Fruit fly (Drosophila melanogaster) whole organism, embryonic: ENCODE results near the gene DAAM.

Source experiments
- Bgb ChIP-seq: fragments of 200-800 bp; sonication (Bioruptor generic); IDR thresholded peaks from 2 replicates; pipeline ENCODE4 v1.3.6; 2022; ENCODE audit warnings: missing biosample characterization, missing genetic modification characterization; ENCODE audit not compliant: partially characterized antibody
- Blimp-1 ChIP-seq: fragments of 200-800 bp; sonication (Bioruptor generic); optimal IDR thresholded peaks from 3 replicates; lab custom pipeline; 2018; ENCODE audit warnings: missing biosample characterization, missing genetic modification characterization, mild to moderate bottlenecking, moderate library complexity, missing genetic modification reagents
- BtbVII ChIP-seq: fragments of 200-800 bp; sonication (Bioruptor generic); optimal IDR thresholded peaks from 3 replicates; lab custom pipeline; 2017; ENCODE audit warnings: missing biosample characterization, mild to moderate bottlenecking, missing genetic modification characterization
- CG10543 ChIP-seq: fragments of 200-800 bp; sonication (Bioruptor generic); optimal IDR thresholded peaks from 3 replicates; lab custom pipeline; 2017; ENCODE audit warnings: missing biosample characterization, mild to moderate bottlenecking, missing genetic modification characterization, moderate library complexity
- CG12219 ChIP-seq: fragments of 200-800 bp; sonication (Bioruptor generic); optimal IDR thresholded peaks from 3 replicates; lab custom pipeline; 2018; ENCODE audit warnings: missing biosample characterization, mild to moderate bottlenecking, missing genetic modification characterization
- CG12391 ChIP-seq: fragments of 200-800 bp; sonication (Bioruptor generic); optimal IDR thresholded peaks from 3 replicates; lab custom pipeline; 2018; ENCODE audit warnings: missing biosample characterization, mild to moderate bottlenecking, missing genetic modification characterization, moderate library complexity
- CG12659 ChIP-seq: fragments of 200-800 bp; sonication (Bioruptor generic); optimal IDR thresholded peaks from 3 replicates; lab custom pipeline; 2017; ENCODE audit warnings: mild to moderate bottlenecking, missing biosample characterization, missing genetic modification reagents, missing genetic modification characterization
- CG12744 ChIP-seq: fragments of 200-800 bp; sonication (Bioruptor generic); optimal IDR thresholded peaks from 2 replicates; lab custom pipeline; 2016; ENCODE audit warnings: missing biosample characterization, missing genetic modification characterization
- CG14014 ChIP-seq: fragments of 200-800 bp; sonication (Bioruptor generic); IDR thresholded peaks from 2 replicates; pipeline ENCODE4 v1.3.6; 2022; ENCODE audit warnings: missing biosample characterization, missing genetic modification characterization
- CG14710 ChIP-seq: fragments of 200-800 bp; sonication (Bioruptor generic); optimal IDR thresholded peaks from 3 replicates; lab custom pipeline; 2019; ENCODE audit warnings: missing biosample characterization, mild to moderate bottlenecking, missing genetic modification characterization, moderate library complexity
- CG17385 ChIP-seq: fragments of 200-800 bp; sonication (Bioruptor generic); optimal IDR thresholded peaks from 3 replicates; lab custom pipeline; 2018; ENCODE audit warnings: missing biosample characterization, mild to moderate bottlenecking, missing genetic modification characterization
- CG18599 ChIP-seq: fragments of 200-800 bp; sonication (Bioruptor generic); optimal IDR thresholded peaks from 3 replicates; lab custom pipeline; 2017; ENCODE audit warnings: missing biosample characterization, missing genetic modification characterization, mild to moderate bottlenecking, moderate library complexity, missing genetic modification reagents
- CG2678 ChIP-seq: fragments of 200-800 bp; sonication (Bioruptor generic); optimal IDR thresholded peaks from 3 replicates; lab custom pipeline; 2019; ENCODE audit warnings: missing biosample characterization, mild to moderate bottlenecking, missing genetic modification characterization, moderate library complexity
- CG30403 ChIP-seq: fragments of 200-800 bp; sonication (Bioruptor generic); optimal IDR thresholded peaks from 3 replicates; lab custom pipeline; 2016; ENCODE audit warnings: missing biosample characterization, missing genetic modification characterization
- CG34224 ChIP-seq: fragments of 200-800 bp; sonication (Bioruptor generic); IDR thresholded peaks from 3 replicates; pipeline ENCODE4 v1.3.6; 2022; ENCODE audit warnings: missing biosample characterization, missing genetic modification characterization; ENCODE audit not compliant: partially characterized antibody
- CG4282 ChIP-seq: fragments of 200-800 bp; sonication (Bioruptor generic); optimal IDR thresholded peaks from 2 replicates; lab custom pipeline; 2016; ENCODE audit warnings: missing biosample characterization, missing genetic modification characterization
- CG4404 ChIP-seq: fragments of 200-800 bp; sonication (Bioruptor generic); IDR thresholded peaks from 2 replicates; pipeline ENCODE4 v1.3.6; 2022; ENCODE audit warnings: missing biosample characterization, missing genetic modification characterization
- CG6683 ChIP-seq: fragments of 200-800 bp; sonication (Bioruptor generic); optimal IDR thresholded peaks from 2 replicates; lab custom pipeline; 2017; ENCODE audit warnings: missing biosample characterization, mild to moderate bottlenecking, missing genetic modification characterization, missing genetic modification reagents
- CG6854 ChIP-seq: fragments of 200-800 bp; sonication (Bioruptor generic); optimal IDR thresholded peaks from 3 replicates; lab custom pipeline; 2017; ENCODE audit warnings: missing biosample characterization, mild to moderate bottlenecking, missing genetic modification characterization
- CG7963 ChIP-seq: fragments of 200-800 bp; sonication (Bioruptor generic); IDR thresholded peaks from 3 replicates; pipeline ENCODE4 v1.3.6; 2022; ENCODE audit warnings: missing biosample characterization, missing genetic modification characterization; ENCODE audit not compliant: partially characterized antibody
- D19B ChIP-seq: fragments of 200-800 bp; sonication (Bioruptor generic); optimal IDR thresholded peaks from 2 replicates; lab custom pipeline; 2017; ENCODE audit warnings: missing biosample characterization, mild to moderate bottlenecking, missing genetic modification characterization
- Dip3 ChIP-seq: fragments of 200-800 bp; sonication (Bioruptor generic); optimal IDR thresholded peaks from 3 replicates; lab custom pipeline; 2016; ENCODE audit warnings: missing biosample characterization, missing genetic modification characterization
- ERR ChIP-seq: fragments of 200-800 bp; sonication (Bioruptor generic); optimal IDR thresholded peaks from 2 replicates; lab custom pipeline; 2016; ENCODE audit warnings: missing biosample characterization, missing genetic modification characterization
- HLH4C ChIP-seq: fragments of 200-800 bp; sonication (Bioruptor generic); IDR thresholded peaks from 3 replicates; pipeline ENCODE4 v1.3.6; 2022; ENCODE audit warnings: missing biosample characterization, missing genetic modification characterization; ENCODE audit not compliant: partially characterized antibody
- HmgD ChIP-seq: fragments of 200-800 bp; sonication (Bioruptor generic); optimal IDR thresholded peaks from 3 replicates; lab custom pipeline; 2016; ENCODE audit warnings: missing biosample characterization, missing genetic modification characterization
- Hmr ChIP-seq: fragments of 200-800 bp; sonication (Bioruptor generic); optimal IDR thresholded peaks from 3 replicates; lab custom pipeline; 2017; ENCODE audit warnings: mild to moderate bottlenecking, missing biosample characterization, missing genetic modification reagents, missing genetic modification characterization
- Hsf ChIP-seq: fragments of 200-800 bp; sonication (Bioruptor generic); optimal IDR thresholded peaks from 3 replicates; lab custom pipeline; 2016; ENCODE audit warnings: missing biosample characterization, missing genetic modification characterization
- Jarid2 ChIP-seq: fragments of 200-800 bp; sonication (Bioruptor generic); optimal IDR thresholded peaks from 3 replicates; lab custom pipeline; 2017; ENCODE audit warnings: mild to moderate bottlenecking, missing biosample characterization, missing genetic modification reagents, missing genetic modification characterization
- Ptx1 ChIP-seq: fragments of 200-800 bp; sonication (Bioruptor generic); IDR thresholded peaks from 2 replicates; pipeline ENCODE4 v1.3.6; 2022; ENCODE audit warnings: missing biosample characterization, missing genetic modification characterization
- Sox100B ChIP-seq: fragments of 200-800 bp; sonication (Bioruptor generic); optimal IDR thresholded peaks from 3 replicates; lab custom pipeline; 2018; ENCODE audit warnings: missing biosample characterization, mild to moderate bottlenecking, missing genetic modification characterization
- TFAM ChIP-seq: fragments of 200-800 bp; sonication (Bioruptor generic); optimal IDR thresholded peaks from 2 replicates; lab custom pipeline; 2017; ENCODE audit warnings: missing biosample characterization, missing genetic modification characterization, inconsistent platforms
- crc ChIP-seq: fragments of 200-800 bp; sonication (Bioruptor generic); optimal IDR thresholded peaks from 2 replicates; lab custom pipeline; 2016; ENCODE audit warnings: missing biosample characterization, missing genetic modification characterization
- dan ChIP-seq: fragments of 200-800 bp; sonication (Bioruptor generic); IDR thresholded peaks from 2 replicates; pipeline ENCODE4 v1.3.6; 2022; ENCODE audit warnings: missing biosample characterization, missing genetic modification characterization
- eve ChIP-seq, 2 experiments: fragments of >200 bp; optimal IDR thresholded peaks; 2 replicates each; lab custom pipeline; 2017; ENCODE audit warnings: missing biosample characterization in 2 of 2, missing genetic modification characterization in 2 of 2
- gce ChIP-seq: fragments of 200-800 bp; sonication (Bioruptor generic); IDR thresholded peaks from 3 replicates; pipeline ENCODE4 v1.3.6; 2022; ENCODE audit warnings: missing biosample characterization, missing genetic modification characterization
- gfzf ChIP-seq: fragments of 200-800 bp; sonication (Bioruptor generic); optimal IDR thresholded peaks from 2 replicates; lab custom pipeline; 2016; ENCODE audit warnings: missing biosample characterization, mild to moderate bottlenecking, missing genetic modification characterization, moderate library complexity
- inv ChIP-seq: fragments of 200-800 bp; sonication (Bioruptor generic); IDR thresholded peaks from 2 replicates; pipeline ENCODE4 v1.3.6; 2022; ENCODE audit warnings: missing biosample characterization, missing genetic modification characterization; ENCODE audit not compliant: partially characterized antibody
- lbe ChIP-seq: fragments of 200-800 bp; sonication (Bioruptor generic); optimal IDR thresholded peaks from 2 replicates; lab custom pipeline; 2016; ENCODE audit warnings: missing biosample characterization, mild to moderate bottlenecking, missing genetic modification characterization
- pho ChIP-seq: fragments of 200-800 bp; sonication (Bioruptor generic); optimal IDR thresholded peaks from 2 replicates; lab custom pipeline; 2016; ENCODE audit warnings: missing biosample characterization, missing genetic modification characterization
- phol ChIP-seq: fragments of 200-800 bp; sonication (Bioruptor generic); optimal IDR thresholded peaks from 3 replicates; lab custom pipeline; 2018; ENCODE audit warnings: missing biosample characterization, mild to moderate bottlenecking, missing genetic modification characterization, moderate library complexity
- pros ChIP-seq: fragments of 200-800 bp; sonication (Bioruptor generic); optimal IDR thresholded peaks from 3 replicates; lab custom pipeline; 2019; ENCODE audit warnings: missing biosample characterization, mild to moderate bottlenecking, missing genetic modification characterization, moderate library complexity
- so ChIP-seq: fragments of 200-800 bp; sonication (Bioruptor generic); IDR thresholded peaks from 3 replicates; pipeline ENCODE4 v1.3.6; 2022; ENCODE audit warnings: missing biosample characterization, missing genetic modification characterization
- twi ChIP-seq: fragments of 200-800 bp; optimal IDR thresholded peaks from 2 replicates; lab custom pipeline; 2019; ENCODE audit warnings: missing biosample characterization, mild to moderate bottlenecking, missing genetic modification characterization, moderate library complexity
- usp ChIP-seq: fragments of >200 bp; optimal IDR thresholded peaks from 2 replicates; lab custom pipeline; 2017; ENCODE audit warnings: missing biosample characterization, missing genetic modification characterization
- wdn ChIP-seq: fragments of 200-800 bp; sonication (Bioruptor generic); IDR thresholded peaks from 2 replicates; pipeline ENCODE4 v1.3.6; 2022; ENCODE audit warnings: missing biosample characterization, missing genetic modification characterization
- zen ChIP-seq: fragments of 200-800 bp; sonication (Bioruptor generic); optimal IDR thresholded peaks from 3 replicates; lab custom pipeline; 2018; ENCODE audit warnings: missing biosample characterization, mild to moderate bottlenecking, missing genetic modification characterization, moderate library complexity
- zen2 ChIP-seq: fragments of 200-800 bp; sonication (Bioruptor generic); IDR thresholded peaks from 3 replicates; pipeline ENCODE4 v1.3.6; 2022; ENCODE audit warnings: missing biosample characterization, missing genetic modification characterization; ENCODE audit not compliant: partially characterized antibody

Gene DAAM

dm6 chrX:1276757-1277527 is 45.2 kb downstream of the DAAM start (continued):
- peak; percentile 95 for TF ChIP-seq CG12659
- peak; percentile 88 for TF ChIP-seq CG10543 (GFP tag; lab: Kevin White, UChicago)
- TF ChIP-seq CG7963 (GFP tag; lab: Robert Waterston, UW) = no peak
- peak; percentile 48 for TF ChIP-seq zen (tag; lab: Kevin White, UChicago)
- peak; percentile 89 for TF ChIP-seq CG30403 (GFP tag; lab: Kevin White, UChicago)
- peak; percentile 79 for TF ChIP-seq CG12744 (GFP tag; lab: Kevin White, UChicago)
- TF ChIP-seq D19B (GFP tag; lab: Kevin White, UChicago) = peak; percentile 87
- TF ChIP-seq zen2 (GFP tag; lab: Robert Waterston, UW) = no peak
- TF ChIP-seq Bgb = no peak
- TF ChIP-seq CG12219 (GFP tag; lab: Kevin White, UChicago) = peak; percentile 94
- TF ChIP-seq crc (GFP tag; lab: Kevin White, UChicago) = peak; percentile 82
- peak; percentile 87; the same call in 2 of the 3 replicates for TF ChIP-seq gce (GFP tag; lab: Robert Waterston, UW)
- peak; percentile 93 for TF ChIP-seq CG2678 (tag; lab: Kevin White, UChicago)
- TF ChIP-seq Jarid2 = peak; percentile 72
- peak; percentile 91 for TF ChIP-seq ERR
- TF ChIP-seq lbe (GFP tag; lab: Kevin White, UChicago) = peak; percentile 61
- peak; percentile 32 for TF ChIP-seq twi (tag; lab: Kevin White, UChicago)
- peak; percentile 57 for TF ChIP-seq HmgD (GFP tag; lab: Kevin White, UChicago)
- TF ChIP-seq eve (GFP tag; optimal IDR thresholded peaks at IDR 0.05; lab: Kevin White, UChicago) = peak in 1 of 2 experiments; percentile 86
- peak; percentile 92 for TF ChIP-seq BtbVII
- peak; percentile 88 for TF ChIP-seq wdn (GFP tag; lab: Robert Waterston, UW)
- TF ChIP-seq Ptx1 (GFP tag; lab: Robert Waterston, UW) = peak; percentile 95
- peak; percentile 83 for TF ChIP-seq phol
- TF ChIP-seq gfzf (GFP tag; lab: Kevin White, UChicago) = no peak
- TF ChIP-seq Hsf (GFP tag; lab: Kevin White, UChicago) = peak; percentile 90
- TF ChIP-seq CG4404 (GFP tag; lab: Robert Waterston, UW) = peak; percentile 66; the same call in 1 of the 2 replicates
- TF ChIP-seq CG34224 (GFP tag; lab: Robert Waterston, UW) = no peak
- peak; percentile 86 for TF ChIP-seq CG17385
- TF ChIP-seq pros (GFP tag; lab: Kevin White, UChicago) = no peak
- TF ChIP-seq Blimp-1 (GFP tag; lab: Kevin White, UChicago) = peak; percentile 71
- peak; percentile 96 for TF ChIP-seq so (GFP tag; lab: Robert Waterston, UW)
- peak; percentile 50; the same call in 1 of the 2 replicates for TF ChIP-seq dan (GFP tag; lab: Robert Waterston, UW)
- peak; percentile 77 for TF ChIP-seq CG4282
- TF ChIP-seq CG18599 (GFP tag; lab: Kevin White, UChicago) = peak; percentile 97
- peak; percentile 85 for TF ChIP-seq CG6683 (GFP tag; lab: Kevin White, UChicago)
- TF ChIP-seq CG14014 (GFP tag; lab: Robert Waterston, UW) = peak; percentile 94
- 0 out of 3 replicates have a peak, but pooled peaks have one; percentile 32 for TF ChIP-seq HLH4C (GFP tag; lab: Robert Waterston, UW)
- peak; percentile 35 for TF ChIP-seq TFAM (GFP tag; lab: Kevin White, UChicago)
- peak; percentile 87 for TF ChIP-seq Sox100B (GFP tag; lab: Kevin White, UChicago)
- no peak for TF ChIP-seq inv (GFP tag; lab: Robert Waterston, UW)
- peak; percentile 86 for TF ChIP-seq Dip3 (GFP tag; lab: Kevin White, UChicago)
- peak; percentile 44 for TF ChIP-seq CG14710 (tag; lab: Kevin White, UChicago)
- TF ChIP-seq pho (GFP tag; lab: Kevin White, UChicago) = peak; percentile 91
- no peak for TF ChIP-seq usp (GFP tag; lab: Kevin White, UChicago)
- peak; percentile 89 for TF ChIP-seq CG6854
- peak; percentile 95 for TF ChIP-seq Hmr (GFP tag; lab: Kevin White, UChicago)
- peak; percentile 85 for TF ChIP-seq CG12391
